Fruit fly (Drosophila melanogaster) whole organism, prepupa: ENCODE data around the gene ND-23.

Experiments used
- CG32006 ChIP-seq: fragments of 200-800 bp; sonication (Bioruptor generic); optimal IDR thresholded peaks from 3 replicates; lab custom pipeline; 2017; ENCODE audit warnings: missing biosample characterization, mild to moderate bottlenecking, missing genetic modification characterization
- OdsH ChIP-seq: fragments of 200-800 bp; sonication (Bioruptor generic); optimal IDR thresholded peaks from 3 replicates; lab custom pipeline; 2016; ENCODE audit warnings: missing biosample characterization, missing genetic modification characterization
- fkh ChIP-seq: fragments of 200-800 bp; sonication (Bioruptor generic); optimal IDR thresholded peaks from 3 replicates; lab custom pipeline; 2017; ENCODE audit warnings: missing biosample characterization, mild to moderate bottlenecking, missing genetic modification characterization, moderate library complexity

dm6 chr3R:15859896-15860295 lies 23.0 kb upstream of the ND-23 start, which contains the start of gene CG9632:
- TF ChIP-seq CG32006 (GFP tag; lab: Kevin White, UChicago) (no peak), OdsH (GFP tag; lab: Kevin White, UChicago) (no peak), fkh (GFP tag; lab: Kevin White, UChicago) (no peak)
